Worm (Caenorhabditis elegans): ENCODE measurements around the gene rgr-1.

DNA sequence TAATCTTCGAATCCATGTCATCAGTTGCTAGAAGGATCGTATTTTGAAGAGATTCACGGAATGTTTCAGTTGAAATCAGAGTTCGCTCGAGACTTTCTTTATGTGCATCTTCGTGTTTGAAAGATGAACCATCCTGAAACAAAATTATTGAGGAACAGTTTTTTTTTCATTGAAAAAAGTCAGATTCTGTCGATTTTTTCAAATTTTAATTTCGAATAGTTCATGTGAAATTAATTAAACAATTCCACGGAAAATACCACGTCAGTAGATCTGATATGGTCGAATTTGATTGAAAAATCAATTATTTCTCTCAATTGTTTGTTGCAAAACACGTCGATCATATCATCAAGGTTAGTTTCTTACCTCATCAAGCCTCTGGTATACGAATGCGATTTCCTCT, 45.9 kb downstream of the rgr-1 start, which contains the start of gene F54C8.1:
- TF ChIP-seq lin-38 (GFP tag; IDR thresholded peaks at IDR 0.05): no peak
- no peak for TF ChIP-seq lin-29 (GFP tag; IDR thresholded peaks at IDR 0.05)
- TF ChIP-seq jun-1 (tag; optimal IDR thresholded peaks at IDR 0.05): no peak
